Fruit fly (Drosophila melanogaster): ENCODE results near the gene Mat89Ba.
A peak's percentile ranks its signal among the peaks of the same experiment; 100 is the strongest.

The Mat89Ba gene

DNA sequence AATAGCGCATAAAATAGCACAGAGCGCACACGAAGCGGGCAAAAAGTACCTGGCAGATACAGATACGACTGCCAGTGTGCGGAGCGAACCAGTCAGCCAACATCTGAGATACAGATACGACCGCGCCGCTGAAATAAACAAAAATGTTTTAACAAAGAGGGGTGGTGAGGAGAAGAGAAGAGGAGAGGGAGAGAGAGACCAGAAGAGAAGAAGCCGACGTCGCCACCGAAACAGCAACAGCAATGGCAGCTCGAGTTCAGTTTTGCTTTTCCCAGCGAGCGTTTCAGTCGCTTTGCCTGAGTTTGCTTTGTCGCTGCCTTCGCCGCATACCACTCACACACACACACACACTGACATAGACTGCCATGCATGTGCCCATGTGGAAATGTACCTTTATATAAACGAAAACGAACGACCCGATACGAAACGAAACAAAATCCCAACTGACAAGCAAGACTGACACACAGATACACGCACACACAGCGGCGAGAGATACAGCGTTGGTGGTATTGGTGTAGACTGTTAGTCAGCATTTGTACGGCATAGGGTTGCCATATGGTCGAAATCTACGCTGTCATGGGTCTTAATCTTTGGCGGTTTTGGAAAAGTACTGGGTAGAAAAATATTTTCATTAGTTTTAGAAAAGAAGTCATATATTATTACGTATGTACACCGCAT lies 31.0 kb downstream of the Mat89Ba start (continued):
- peak; percentile 66 for TF ChIP-seq CG9817 (tag; optimal IDR thresholded peaks at IDR 0.05)
- peak; percentile 78 for TF ChIP-seq kay (GFP tag; optimal IDR thresholded peaks at IDR 0.05)
- TF ChIP-seq bigmax (GFP tag; optimal IDR thresholded peaks at IDR 0.05): peak; percentile 61
- TF ChIP-seq Elba2 (GFP tag; optimal IDR thresholded peaks at IDR 0.05): no peak
- TF ChIP-seq CG8089 (GFP tag; optimal IDR thresholded peaks at IDR 0.05): peak; percentile 18
- peak; percentile 61 for TF ChIP-seq nom (GFP tag; optimal IDR thresholded peaks at IDR 0.05)
- TF ChIP-seq Usf (GFP tag; optimal IDR thresholded peaks at IDR 0.05): no peak
- peak; percentile 49 for TF ChIP-seq NfI (GFP tag; optimal IDR thresholded peaks at IDR 0.05)
- peak; percentile 16 for TF ChIP-seq Antp (GFP tag; optimal IDR thresholded peaks at IDR 0.05)
- no peak for TF ChIP-seq hkb (optimal IDR thresholded peaks at IDR 0.05)
- no peak for TF ChIP-seq hkb (GFP tag; IDR thresholded peaks at IDR 0.05)
- TF ChIP-seq usp (GFP tag; optimal IDR thresholded peaks at IDR 0.05): no peak
- no peak for TF ChIP-seq CG32772 (GFP tag; IDR thresholded peaks at IDR 0.05)
- no peak for TF ChIP-seq Mes4 (GFP tag; optimal IDR thresholded peaks at IDR 0.05)
- peak; percentile 96 for TF ChIP-seq abd-A (tag; optimal IDR thresholded peaks at IDR 0.05)
- TF ChIP-seq ab (GFP tag; optimal IDR thresholded peaks at IDR 0.05): peak; percentile 51
- TF ChIP-seq jumu (GFP tag; optimal IDR thresholded peaks at IDR 0.05): no peak
- TF ChIP-seq Chrac-16 (GFP tag; optimal IDR thresholded peaks at IDR 0.05): peak; percentile 31
- no peak for TF ChIP-seq CG3726 (GFP tag; IDR thresholded peaks at IDR 0.05)
- TF ChIP-seq CG17612 (GFP tag; IDR thresholded peaks at IDR 0.05): no peak
- TF ChIP-seq Lpt (GFP tag; optimal IDR thresholded peaks at IDR 0.05): no peak
- TF ChIP-seq CG3995 (GFP tag; optimal IDR thresholded peaks at IDR 0.05): peak; percentile 32
- peak; percentile 9 for TF ChIP-seq kah (GFP tag; optimal IDR thresholded peaks at IDR 0.05)
- TF ChIP-seq CG10321 (GFP tag; IDR thresholded peaks at IDR 0.05): no peak
- TF ChIP-seq pros (GFP tag; optimal IDR thresholded peaks at IDR 0.05): peak; percentile 96
- no peak for TF ChIP-seq CG12219 (GFP tag; optimal IDR thresholded peaks at IDR 0.05)
- no peak for TF ChIP-seq CG15073 (GFP tag; optimal IDR thresholded peaks at IDR 0.05)
- TF ChIP-seq CG1647 (GFP tag; optimal IDR thresholded peaks at IDR 0.05): peak; percentile 60
- no peak for TF ChIP-seq HLH54F (GFP tag; optimal IDR thresholded peaks at IDR 0.05)
- no peak for TF ChIP-seq Rx (GFP tag; IDR thresholded peaks at IDR 0.05)
- peak; percentile 63 for TF ChIP-seq stwl (tag; optimal IDR thresholded peaks at IDR 0.05)
- peak; percentile 52 for TF ChIP-seq B-H2 (GFP tag; optimal IDR thresholded peaks at IDR 0.05)
- no peak for TF ChIP-seq cas (GFP tag; IDR thresholded peaks at IDR 0.05)
- TF ChIP-seq bab2 (GFP tag; optimal IDR thresholded peaks at IDR 0.05): no peak
- peak; percentile 99 for TF ChIP-seq cg (GFP tag; optimal IDR thresholded peaks at IDR 0.05)
- TF ChIP-seq CG11696 (GFP tag; IDR thresholded peaks at IDR 0.05): no peak
- TF ChIP-seq crol (GFP tag; IDR thresholded peaks at IDR 0.05): no peak
- peak in 1 of 2 experiments; percentile 64 for TF ChIP-seq Hr78 (GFP tag; optimal IDR thresholded peaks at IDR 0.05)
- peak; percentile 96 for TF ChIP-seq sd (tag; optimal IDR thresholded peaks at IDR 0.05)
- peak; percentile 6 for TF ChIP-seq CG4707 (GFP tag; optimal IDR thresholded peaks at IDR 0.05)
- peak; percentile 91 for TF ChIP-seq HmgZ (tag; optimal IDR thresholded peaks at IDR 0.05)
- peak; percentile 43 for TF ChIP-seq maf-S (GFP tag; optimal IDR thresholded peaks at IDR 0.05)
- TF ChIP-seq CG7786 (GFP tag; optimal IDR thresholded peaks at IDR 0.05): no peak
- peak; percentile 90 for TF ChIP-seq CG12769 (tag; optimal IDR thresholded peaks at IDR 0.05)
- TF ChIP-seq Lhr (GFP tag; optimal IDR thresholded peaks at IDR 0.05): no peak
- TF ChIP-seq nmo (GFP tag; optimal IDR thresholded peaks at IDR 0.05): peak; percentile 24
- TF ChIP-seq Dad (GFP tag; optimal IDR thresholded peaks at IDR 0.05): no peak
- TF ChIP-seq CG11695 (GFP tag; IDR thresholded peaks at IDR 0.05): no peak
- TF ChIP-seq gcm2 (GFP tag; optimal IDR thresholded peaks at IDR 0.05): peak; percentile 30
- TF ChIP-seq Fer3 (tag; optimal IDR thresholded peaks at IDR 0.05): peak; percentile 16
- no peak for TF ChIP-seq CG10959 (GFP tag; IDR thresholded peaks at IDR 0.05)
